Worm (Caenorhabditis elegans) whole organism, L3 larva: ENCODE results near the gene F54C9.9.
A peak's percentile ranks its signal among the peaks of the same experiment; 100 is the strongest.

Experiments
- nhr-23 ChIP-seq: fragments of 150-350 bp; optimal IDR thresholded peaks from 2 replicates; lab custom pipeline; 2014; ENCODE audit warnings: missing biosample characterization, missing genetic modification reagents, missing genetic modification characterization
- nhr-25 ChIP-seq: sonication (generic microtip); optimal IDR thresholded peaks from 2 replicates; lab custom pipeline; 2017; ENCODE audit warnings: missing biosample characterization, missing genetic modification characterization
- nhr-43 ChIP-seq: sonication (generic microtip); optimal IDR thresholded peaks from 2 replicates; lab custom pipeline; 2016; ENCODE audit warnings: mild to moderate bottlenecking, missing genetic modification characterization, missing compliant biosample characterization; ENCODE audit not compliant: poor library complexity, severe bottlenecking

The F54C9.9 gene

DNA sequence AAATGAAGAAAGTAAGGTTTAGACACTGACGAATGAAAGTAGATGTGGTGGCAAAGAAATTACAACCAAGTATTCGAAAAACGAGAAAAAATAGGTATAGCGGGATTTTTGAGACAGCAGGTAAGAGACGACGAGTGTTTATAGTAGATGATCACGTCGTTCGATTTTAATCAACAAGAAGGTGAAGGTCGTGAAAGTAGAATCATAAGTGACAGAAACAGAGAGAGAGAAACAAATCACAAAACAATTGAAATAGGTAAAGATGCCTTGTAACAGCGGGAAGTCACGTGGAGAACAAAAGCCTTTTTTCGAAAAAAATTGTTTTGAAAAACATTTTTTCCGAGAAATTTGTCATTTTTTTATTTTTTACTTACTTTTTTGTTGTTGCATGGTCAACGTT is 52.2 kb downstream of the F54C9.9 start, which contains the start of gene T22C8.6:
Gene T22C8.6 (minus strand): TSS at position 194 of the 400 bp plus-strand sequence.
- TF ChIP-seq nhr-25 (tag; lab: Kevin White, UChicago) (peak; percentile 33), nhr-23 (tag; lab: Kevin White, UChicago) (peak; percentile 19), nhr-43 (no peak)
